Worm (Caenorhabditis elegans): Measurements from ENCODE around the gene C42C1.12.

Gene C42C1.12

DNA sequence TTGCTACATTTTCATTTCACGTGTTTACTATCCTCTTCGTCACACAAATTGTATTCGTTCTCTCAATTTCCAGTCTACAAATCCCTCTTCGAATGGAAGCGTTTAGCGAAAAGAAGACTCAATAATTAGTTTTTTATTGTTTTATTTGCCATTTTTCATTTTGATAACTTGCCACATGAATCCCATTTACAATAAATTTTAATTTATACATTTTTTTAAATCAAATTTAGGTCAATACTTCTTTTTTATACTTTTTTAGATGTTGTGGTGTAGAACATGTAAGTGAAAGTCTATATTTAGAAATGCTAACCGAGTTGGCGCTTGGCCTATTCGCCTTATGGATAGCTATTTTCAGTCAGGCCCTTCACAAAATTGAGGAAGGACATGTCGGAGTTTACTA lies 5.6 kb upstream of the C42C1.12 start, which contains the start of gene erl-1:
TSS of gene erl-1 (plus strand) at position 301 of the 400 bp plus-strand sequence.
- TF ChIP-seq lsy-2 (tag; optimal IDR thresholded peaks at IDR 0.05), result no peak
- no peak for TF ChIP-seq hpl-2 (GFP tag; optimal IDR thresholded peaks at IDR 0.05)
- no peak for TF ChIP-seq pag-3 (tag; optimal IDR thresholded peaks at IDR 0.05; ENCODE audit: borderline replicate concordance, insufficient read depth)
- no peak for TF ChIP-seq lin-14 (GFP tag; optimal IDR thresholded peaks at IDR 0.05)
- no peak for TF ChIP-seq rnt-1 (tag; optimal IDR thresholded peaks at IDR 0.05)
- TF ChIP-seq sox-4 (tag; optimal IDR thresholded peaks at IDR 0.05), result no peak
- TF ChIP-seq efl-1 (optimal IDR thresholded peaks at IDR 0.05), result no peak
- TF ChIP-seq efl-1 (GFP tag; optimal IDR thresholded peaks at IDR 0.05 in 1 of 2), result no peak

DNA sequence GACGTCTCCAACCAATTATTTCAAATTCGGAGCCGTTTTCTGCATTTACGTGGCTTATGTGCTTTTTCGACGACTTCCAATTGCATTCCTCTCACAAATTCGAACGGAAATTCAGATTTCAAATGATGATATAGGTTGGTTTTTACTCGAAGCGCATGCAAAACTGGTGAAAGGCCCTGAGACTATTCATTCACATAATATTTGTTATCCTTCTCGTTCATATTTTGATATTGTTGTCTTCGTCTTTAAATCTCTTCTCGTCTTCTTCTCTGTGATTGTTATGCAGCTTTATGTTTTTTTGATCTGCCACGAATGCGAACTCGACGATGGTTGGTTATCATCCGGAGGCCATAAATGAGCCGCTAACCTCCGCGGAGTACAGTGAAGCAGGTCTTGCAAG lies 866 bp upstream of the C42C1.12 start, which contains the start of gene hpo-12:
TSS of gene hpo-12 (plus strand) at position 301 of the 400 bp plus-strand sequence.
- TF ChIP-seq ama-1 (optimal IDR thresholded peaks at IDR 0.05) (no peak), rnt-1 (tag; optimal IDR thresholded peaks at IDR 0.05) (no peak), swsn-7 (tag; optimal IDR thresholded peaks at IDR 0.05) (no peak), C04F5.9 (tag; optimal IDR thresholded peaks at IDR 0.05) (no peak)

DNA sequence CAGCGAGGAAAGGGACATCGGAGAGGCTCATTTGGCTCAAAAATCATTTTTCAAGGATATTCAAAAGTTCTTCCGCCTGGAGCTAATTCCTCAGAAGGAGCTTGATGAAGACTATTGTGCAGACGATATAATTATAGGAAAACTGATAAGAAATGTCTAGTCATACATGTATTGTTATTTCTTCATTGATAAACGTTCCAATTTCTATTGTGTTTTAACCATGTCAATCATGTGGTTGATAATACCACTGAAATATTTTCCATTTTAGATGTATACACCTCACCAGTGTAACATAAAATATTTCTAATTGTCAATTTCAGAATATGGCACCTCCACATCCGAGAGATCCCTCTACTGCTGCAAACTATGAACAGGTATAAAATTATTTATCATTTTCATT lies 2.7 kb downstream of the C42C1.12 start, which contains the start of gene ltah-1.1:
TSS of gene ltah-1.1 (plus strand) at position 283 of the 400 bp plus-strand sequence.
- no peak for TF ChIP-seq fkh-10 (GFP tag; optimal IDR thresholded peaks at IDR 0.05)
- no peak for TF ChIP-seq lir-3 (tag; optimal IDR thresholded peaks at IDR 0.05; ENCODE audit: poor library complexity)
- TF ChIP-seq nhr-71 (tag; optimal IDR thresholded peaks at IDR 0.05), result no peak

DNA sequence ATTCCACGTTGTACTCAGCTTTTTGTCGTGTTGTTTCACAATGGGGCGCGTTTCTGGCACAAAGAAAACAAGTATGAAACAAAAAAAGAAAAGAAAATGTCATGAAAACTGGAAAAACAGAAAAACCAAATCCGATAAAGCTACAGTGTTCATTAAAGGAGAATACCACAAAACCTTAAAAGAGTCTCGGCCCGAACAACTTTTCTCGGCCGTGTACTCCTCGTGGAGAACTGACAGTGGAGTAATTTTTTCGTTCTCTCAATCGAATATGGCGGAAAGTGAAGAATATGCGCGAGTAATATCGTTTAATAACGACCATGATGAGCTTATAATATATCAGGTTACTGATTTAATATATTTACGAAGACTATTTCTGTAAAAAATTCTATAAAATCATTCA lies 3.5 kb downstream of the C42C1.12 start, which contains the start of the genes tag-335 and vkmt-1:
TSS of gene tag-335 (minus strand) at position 88 of the 400 bp plus-strand sequence.
TSS of gene vkmt-1 (plus strand) at position 219 of the 400 bp plus-strand sequence.
- TF ChIP-seq nhr-47 (tag; optimal IDR thresholded peaks at IDR 0.05) (peak; percentile 16), ama-1 (optimal IDR thresholded peaks at IDR 0.05) (no peak), tbx-2 (tag; optimal IDR thresholded peaks at IDR 0.05) (peak; percentile 16), nhr-71 (tag; optimal IDR thresholded peaks at IDR 0.05) (peak; percentile 28), dpl-1 (GFP tag; optimal IDR thresholded peaks at IDR 0.05) (peak in 2 of 3 experiments; percentile 1 to 36), nhr-85 (tag) (no peak), pag-3 (tag; optimal IDR thresholded peaks at IDR 0.05; ENCODE audit: borderline replicate concordance, insufficient read depth) (no peak), blmp-1 (tag; optimal IDR thresholded peaks at IDR 0.05) (peak; percentile 19), rnt-1 (tag; optimal IDR thresholded peaks at IDR 0.05) (peak; percentile 70), elt-2 (tag; optimal IDR thresholded peaks at IDR 0.05) (no peak), lir-3 (tag; optimal IDR thresholded peaks at IDR 0.05; ENCODE audit: poor library complexity) (peak; percentile 7), ets-5 (GFP tag; IDR thresholded peaks at IDR 0.05) (no peak), nhr-20 (tag; optimal IDR thresholded peaks at IDR 0.05) (peak; percentile 16), xbp-1 (tag; optimal IDR thresholded peaks at IDR 0.05) (peak; percentile 29), F16B12.6 (tag; optimal IDR thresholded peaks at IDR 0.05) (peak; percentile 32), lin-13 (GFP tag; optimal IDR thresholded peaks at IDR 0.05) (no peak), snu-23 (GFP tag; optimal IDR thresholded peaks at IDR 0.05) (peak; percentile 34), ceh-82 (tag; optimal IDR thresholded peaks at IDR 0.05) (no peak), ceh-90 (tag; optimal IDR thresholded peaks at IDR 0.05) (peak; percentile 52), lin-35 (GFP tag; optimal IDR thresholded peaks at IDR 0.05) (peak; percentile 4 to 37), unc-98 (GFP tag; IDR thresholded peaks at IDR 0.05) (no peak), isw-1 (GFP tag; IDR thresholded peaks at IDR 0.05) (no peak), aha-1 (tag; optimal IDR thresholded peaks at IDR 0.05) (no peak), efl-1 (optimal IDR thresholded peaks at IDR 0.05) (peak; percentile 11 to 25), efl-1 (GFP tag; optimal IDR thresholded peaks at IDR 0.05 in 1 of 2) (peak; percentile 11 to 17), lsy-2 (tag; optimal IDR thresholded peaks at IDR 0.05) (peak in 1 of 2 experiments; percentile 50)

DNA sequence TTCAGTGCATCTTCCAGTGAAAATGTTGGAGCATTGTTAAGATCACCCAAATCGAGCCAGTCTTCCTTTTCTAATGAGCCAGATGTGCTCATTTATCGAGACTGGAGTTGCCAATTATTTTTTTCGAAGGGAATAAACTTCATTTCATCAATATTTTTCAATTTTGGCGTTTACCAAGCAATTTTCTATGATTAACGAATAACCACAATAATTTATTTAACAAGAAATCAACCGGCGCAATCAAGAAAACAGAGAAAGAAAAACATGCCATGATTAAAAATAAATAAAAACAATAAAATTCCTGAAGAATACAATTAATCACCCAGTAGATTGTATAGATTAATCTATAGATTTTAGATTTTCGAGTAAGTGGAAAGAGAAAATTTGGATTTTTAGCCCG lies 6.1 kb downstream of the C42C1.12 start, which contains the start of gene vps-8:
TSS of gene vps-8 (minus strand) at position 101 of the 400 bp plus-strand sequence.
- no peak for TF ChIP-seq ceh-63 (GFP tag; optimal IDR thresholded peaks at IDR 0.05)
- no peak for TF ChIP-seq nhr-84 (tag; optimal IDR thresholded peaks at IDR 0.05)
- TF ChIP-seq dsc-1 (tag; optimal IDR thresholded peaks at IDR 0.05), result no peak
- TF ChIP-seq ztf-4 (tag; optimal IDR thresholded peaks at IDR 0.05), result no peak
- no peak for TF ChIP-seq ets-5 (GFP tag; IDR thresholded peaks at IDR 0.05)
- no peak for TF ChIP-seq blmp-1 (tag; optimal IDR thresholded peaks at IDR 0.05)
- no peak for TF ChIP-seq skn-1 (tag; optimal IDR thresholded peaks at IDR 0.05)
- TF ChIP-seq irx-1 (tag; optimal IDR thresholded peaks at IDR 0.05), result no peak
- TF ChIP-seq F16B12.6 (tag; optimal IDR thresholded peaks at IDR 0.05), result no peak
- no peak for TF ChIP-seq sptf-1 (tag; optimal IDR thresholded peaks at IDR 0.05)
- no peak for TF ChIP-seq nhr-12 (tag; optimal IDR thresholded peaks at IDR 0.05)
- no peak for TF ChIP-seq lin-39 (tag; optimal IDR thresholded peaks at IDR 0.05)
- no peak for TF ChIP-seq nhr-47 (tag; optimal IDR thresholded peaks at IDR 0.05)
- no peak for TF ChIP-seq lin-13 (GFP tag; optimal IDR thresholded peaks at IDR 0.05)
- TF ChIP-seq ceh-82 (tag; optimal IDR thresholded peaks at IDR 0.05), result no peak
- TF ChIP-seq fos-1 (tag; optimal IDR thresholded peaks at IDR 0.05), result no peak
- no peak for TF ChIP-seq snpc-4 (tag; optimal IDR thresholded peaks at IDR 0.05)

Data from whole organism, L1 larva.